Fruit fly (Drosophila melanogaster) whole organism, embryonic: Measurements from ENCODE around the gene AP-1mu.
A peak's percentile ranks its signal among the peaks of the same experiment; 100 is the strongest.

ENCODE experiments used
- Aef1 ChIP-seq: fragments of 200-800 bp; sonication (Bioruptor generic); IDR thresholded peaks from 3 replicates; pipeline ENCODE4 v1.3.6; 2022; ENCODE audit warnings: missing biosample characterization, missing genetic modification characterization
- B-H2 ChIP-seq: fragments of 200-800 bp; sonication (Bioruptor generic); optimal IDR thresholded peaks from 2 replicates; lab custom pipeline; 2018; ENCODE audit warnings: missing biosample characterization, mild to moderate bottlenecking, missing genetic modification characterization
- CG11723 ChIP-seq: fragments of 200-800 bp; sonication (Bioruptor generic); optimal IDR thresholded peaks from 2 replicates; lab custom pipeline; 2017; ENCODE audit warnings: missing biosample characterization, mild to moderate bottlenecking, missing genetic modification characterization
- CG13296 ChIP-seq: fragments of 200-800 bp; sonication (Bioruptor generic); optimal IDR thresholded peaks from 3 replicates; lab custom pipeline; 2018; ENCODE audit warnings: missing biosample characterization, mild to moderate bottlenecking, missing genetic modification characterization
- CG13775 ChIP-seq: fragments of 200-800 bp; sonication (Bioruptor generic); optimal IDR thresholded peaks from 3 replicates; lab custom pipeline; 2017; ENCODE audit warnings: missing biosample characterization, mild to moderate bottlenecking, missing genetic modification characterization
- CG16863 ChIP-seq: fragments of 200-800 bp; sonication (Bioruptor generic); optimal IDR thresholded peaks from 3 replicates; lab custom pipeline; 2016; ENCODE audit warnings: missing biosample characterization, missing genetic modification characterization
- CG17359 ChIP-seq: fragments of 200-800 bp; sonication (Bioruptor generic); optimal IDR thresholded peaks from 3 replicates; lab custom pipeline; 2018; ENCODE audit warnings: missing biosample characterization, mild to moderate bottlenecking, missing genetic modification characterization, moderate library complexity
- CG18764 ChIP-seq: fragments of 200-800 bp; sonication (Bioruptor generic); optimal IDR thresholded peaks from 3 replicates; lab custom pipeline; 2016; ENCODE audit warnings: missing biosample characterization, missing genetic modification characterization
- CG30403 ChIP-seq: fragments of 200-800 bp; sonication (Bioruptor generic); optimal IDR thresholded peaks from 3 replicates; lab custom pipeline; 2016; ENCODE audit warnings: missing biosample characterization, missing genetic modification characterization
- CG31365 ChIP-seq: fragments of 200-800 bp; sonication (Bioruptor generic); optimal IDR thresholded peaks from 2 replicates; lab custom pipeline; 2018; ENCODE audit warnings: missing biosample characterization, mild to moderate bottlenecking, missing genetic modification characterization
- CG31441 ChIP-seq: fragments of 200-800 bp; sonication (Bioruptor generic); IDR thresholded peaks from 2 replicates; pipeline ENCODE4 v1.3.6; 2022; ENCODE audit warnings: missing biosample characterization, missing genetic modification characterization
- CG32772 ChIP-seq: fragments of 200-800 bp; sonication (Bioruptor generic); IDR thresholded peaks from 2 replicates; pipeline ENCODE4 v1.3.6; 2022; ENCODE audit warnings: missing biosample characterization, missing genetic modification characterization
- CG33557 ChIP-seq: fragments of 200-800 bp; sonication (Bioruptor generic); optimal IDR thresholded peaks from 2 replicates; lab custom pipeline; 2019; ENCODE audit warnings: missing biosample characterization, mild to moderate bottlenecking, missing genetic modification characterization, moderate library complexity
- CG3726 ChIP-seq: fragments of 200-800 bp; sonication (Bioruptor generic); IDR thresholded peaks from 3 replicates; pipeline ENCODE4, ENCODE4 v1.3.6; 2022; ENCODE audit warnings: missing biosample characterization, missing genetic modification characterization
- CG4360 ChIP-seq: fragments of 200-800 bp; sonication (Bioruptor generic); IDR thresholded peaks from 2 replicates; pipeline ENCODE4 v1.3.6; 2022; ENCODE audit warnings: missing biosample characterization, missing genetic modification characterization
- CG4424 ChIP-seq: fragments of 200-800 bp; sonication (Bioruptor generic); optimal IDR thresholded peaks from 3 replicates; lab custom pipeline; 2016; ENCODE audit warnings: missing biosample characterization, missing genetic modification characterization
- CG6272 ChIP-seq: fragments of 200-800 bp; sonication (Bioruptor generic); IDR thresholded peaks from 2 replicates; pipeline ENCODE4 v1.3.6; 2022; ENCODE audit warnings: missing biosample characterization, missing genetic modification characterization
- CG6689 ChIP-seq: fragments of 200-800 bp; sonication (Bioruptor generic); IDR thresholded peaks from 2 replicates; pipeline ENCODE4 v1.3.6; 2022; ENCODE audit warnings: missing biosample characterization, missing genetic modification characterization
- CG7372 ChIP-seq: fragments of 200-800 bp; sonication (Bioruptor generic); IDR thresholded peaks from 2 replicates; pipeline ENCODE4 v1.3.6; 2022; ENCODE audit warnings: missing biosample characterization, missing genetic modification characterization
- CG7745 ChIP-seq: fragments of 200-800 bp; sonication (Bioruptor generic); optimal IDR thresholded peaks from 2 replicates; lab custom pipeline; 2018; ENCODE audit warnings: missing biosample characterization, mild to moderate bottlenecking, missing genetic modification characterization, moderate library complexity
- D ChIP-seq, 2 experiments: fragments of 200-800 bp in 1 of 2; fragments of >200 bp in 1 of 2; sonication (Bioruptor generic) in 1 of 2; optimal IDR thresholded peaks; 2 replicates in 1 of 2; 3 replicates in 1 of 2; lab custom pipeline; 2017; ENCODE audit warnings: mild to moderate bottlenecking in 1 of 2, missing biosample characterization in 1 of 2, missing genetic modification characterization in 1 of 2, missing genetic modification reagents in 1 of 2
- Dref ChIP-seq: fragments of 200-800 bp; sonication (Bioruptor generic); IDR thresholded peaks from 2 replicates; pipeline ENCODE4 v1.3.6; 2022; ENCODE audit warnings: missing biosample characterization, missing genetic modification characterization
- Elba2 ChIP-seq: fragments of 200-800 bp; sonication (Bioruptor generic); optimal IDR thresholded peaks from 3 replicates; lab custom pipeline; 2016; ENCODE audit warnings: missing biosample characterization, missing genetic modification characterization
- H2.0 ChIP-seq: fragments of 200-800 bp; sonication (Bioruptor generic); IDR thresholded peaks from 2 replicates; pipeline ENCODE4 v1.3.6; 2022; ENCODE audit warnings: missing biosample characterization, missing genetic modification characterization
- Hr51 ChIP-seq, 2 experiments: fragments of 200-800 bp; sonication (Bioruptor generic); optimal IDR thresholded peaks; 2 replicates in 1 of 2; 3 replicates in 1 of 2; lab custom pipeline; 2016 to 2018; ENCODE audit warnings: missing biosample characterization in 2 of 2, missing genetic modification characterization in 2 of 2, mild to moderate bottlenecking in 1 of 2, moderate library complexity in 1 of 2
- Lhr ChIP-seq: fragments of 200-800 bp; sonication (Bioruptor generic); optimal IDR thresholded peaks from 3 replicates; lab custom pipeline; 2017; ENCODE audit warnings: mild to moderate bottlenecking, missing biosample characterization, missing genetic modification reagents, missing genetic modification characterization
- Med ChIP-seq: fragments of 200-800 bp; sonication (Bioruptor generic); peaks from one replicate; lab custom pipeline; 2016; ENCODE audit warnings: missing biosample characterization, missing genetic modification characterization, mild to moderate bottlenecking, inconsistent platforms, moderate library complexity
- Mrtf ChIP-seq: fragments of 200-800 bp; sonication (Bioruptor generic); IDR thresholded peaks from 3 replicates; pipeline ENCODE4 v1.3.6; 2022; ENCODE audit warnings: missing biosample characterization, missing genetic modification characterization
- Neu2 ChIP-seq: fragments of 200-800 bp; sonication (Bioruptor generic); optimal IDR thresholded peaks from 3 replicates; lab custom pipeline; 2016; ENCODE audit warnings: missing biosample characterization, missing genetic modification characterization, borderline replicate concordance
- Sox100B ChIP-seq: fragments of 200-800 bp; sonication (Bioruptor generic); optimal IDR thresholded peaks from 3 replicates; lab custom pipeline; 2018; ENCODE audit warnings: missing biosample characterization, mild to moderate bottlenecking, missing genetic modification characterization
- Sox102F ChIP-seq: fragments of 200-800 bp; sonication (Bioruptor generic); optimal IDR thresholded peaks from 2 replicates; lab custom pipeline; 2018; ENCODE audit warnings: missing biosample characterization, mild to moderate bottlenecking, missing genetic modification characterization, moderate library complexity
- Taf1 ChIP-seq: fragments of 200-800 bp; sonication (Bioruptor generic); IDR thresholded peaks from 2 replicates; pipeline ENCODE4 v1.3.6; 2022; ENCODE audit warnings: missing biosample characterization, missing genetic modification characterization
- cato ChIP-seq: fragments of 200-800 bp; sonication (Bioruptor generic); optimal IDR thresholded peaks from 2 replicates; lab custom pipeline; 2016; ENCODE audit warnings: missing biosample characterization, missing genetic modification characterization, borderline replicate concordance
- croc ChIP-seq: fragments of 200-800 bp; sonication (Bioruptor generic); conservative IDR thresholded peaks from 3 replicates; pipeline ENCODE4 v1.3.6; 2022; ENCODE audit warnings: missing biosample characterization, missing genetic modification characterization
- gro ChIP-seq: fragments of 200-800 bp; sonication (Bioruptor generic); optimal IDR thresholded peaks from 2 replicates; lab custom pipeline; 2016; ENCODE audit warnings: missing biosample characterization, missing genetic modification characterization
- gsb ChIP-seq: fragments of 200-800 bp; sonication (Bioruptor generic); IDR thresholded peaks from 2 replicates; pipeline ENCODE4 v1.3.6; 2022; ENCODE audit warnings: missing biosample characterization, missing genetic modification characterization
- gt ChIP-seq: fragments of 200-800 bp; sonication (Bioruptor generic); IDR thresholded peaks from 2 replicates; pipeline ENCODE4 v1.3.6; 2022; ENCODE audit warnings: missing biosample characterization, missing genetic modification characterization
- h ChIP-seq: fragments of >200 bp; optimal IDR thresholded peaks from 2 replicates; lab custom pipeline; 2017
- hb ChIP-seq: fragments of 200-800 bp; sonication (Bioruptor generic); IDR thresholded peaks from 3 replicates; pipeline ENCODE4 v1.3.6; 2022; ENCODE audit warnings: missing biosample characterization, missing genetic modification characterization; ENCODE audit not compliant: partially characterized antibody
- lilli ChIP-seq: fragments of 200-800 bp; sonication (Bioruptor generic); optimal IDR thresholded peaks from 3 replicates; lab custom pipeline; 2016; ENCODE audit warnings: missing biosample characterization, missing genetic modification characterization
- nau ChIP-seq: fragments of 200-800 bp; sonication (Bioruptor generic); optimal IDR thresholded peaks from 3 replicates; lab custom pipeline; 2017; ENCODE audit warnings: missing biosample characterization, mild to moderate bottlenecking, missing genetic modification characterization, missing genetic modification reagents
- oc ChIP-seq: fragments of 200-800 bp; sonication (Bioruptor generic); optimal IDR thresholded peaks from 2 replicates; lab custom pipeline; 2018; ENCODE audit warnings: missing biosample characterization, mild to moderate bottlenecking, missing genetic modification characterization, moderate library complexity
- pnt ChIP-seq: fragments of 200-800 bp; sonication (Bioruptor generic); optimal IDR thresholded peaks from 3 replicates; lab custom pipeline; 2016; ENCODE audit warnings: missing biosample characterization, missing genetic modification characterization
- salm ChIP-seq: fragments of 200-800 bp; sonication (Bioruptor generic); optimal IDR thresholded peaks from 2 replicates; lab custom pipeline; 2018; ENCODE audit warnings: missing biosample characterization, mild to moderate bottlenecking, missing genetic modification characterization
- tll ChIP-seq, 2 experiments: fragments of 200-800 bp in 1 of 2; fragments of >200 bp in 1 of 2; sonication (Bioruptor generic) in 1 of 2; optimal IDR thresholded peaks; 2 replicates each; lab custom pipeline; 2017 to 2019; ENCODE audit warnings: missing biosample characterization in 2 of 2, missing genetic modification characterization in 2 of 2, mild to moderate bottlenecking in 1 of 2, moderate library complexity in 1 of 2
- z ChIP-seq: fragments of 200-800 bp; sonication (Bioruptor generic); IDR thresholded peaks from 3 replicates; pipeline ENCODE4 v1.3.6; 2022; ENCODE audit warnings: missing biosample characterization, missing genetic modification characterization
- zfh1 ChIP-seq: fragments of 200-800 bp; sonication (Bioruptor generic); IDR thresholded peaks from 3 replicates; pipeline ENCODE4 v1.3.6; 2022; ENCODE audit warnings: missing biosample characterization, missing genetic modification characterization

Gene AP-1mu

dm6 chr3R:9533181-9534124 is 25.9 kb downstream of the AP-1mu start (continued):
- TF ChIP-seq CG6689 (GFP tag; lab: Robert Waterston, UW), result peak; percentile 94
- peak; percentile 90 for TF ChIP-seq CG16863
- TF ChIP-seq oc, result peak; percentile 62
- TF ChIP-seq CG6272 (GFP tag; lab: Robert Waterston, UW), result peak; percentile 82
- TF ChIP-seq D (optimal IDR thresholded peaks at IDR 0.05; lab: Kevin White, UChicago), result no peak
- peak; percentile 98 for TF ChIP-seq D (GFP tag; optimal IDR thresholded peaks at IDR 0.05; lab: Kevin White, UChicago)
- TF ChIP-seq B-H2 (GFP tag; lab: Kevin White, UChicago), result peak; percentile 94
- peak; percentile 96 for TF ChIP-seq lilli (GFP tag; lab: Kevin White, UChicago)
- peak; percentile 83; the same call in 2 of the 3 replicates for TF ChIP-seq Mrtf
- peak; percentile 62; the same call in 1 of the 3 replicates for TF ChIP-seq CG3726 (GFP tag; lab: Robert Waterston, UW)
- peak; percentile 92 for TF ChIP-seq gro (GFP tag; lab: Kevin White, UChicago)
- peak; percentile 98 for TF ChIP-seq CG4424 (GFP tag; lab: Kevin White, UChicago)
- TF ChIP-seq pnt (GFP tag; lab: Kevin White, UChicago), result peak; percentile 91
- TF ChIP-seq Lhr, result peak; percentile 81
- no peak for TF ChIP-seq hb (GFP tag; lab: Robert Waterston, UW)
- peak; percentile 84 for TF ChIP-seq CG33557 (GFP tag; lab: Kevin White, UChicago)
- peak; percentile 91 for TF ChIP-seq salm (tag; lab: Kevin White, UChicago)
- TF ChIP-seq Sox100B, result peak; percentile 99
- TF ChIP-seq Elba2 (GFP tag; lab: Kevin White, UChicago), result peak; percentile 62
- no peak for TF ChIP-seq Dref (GFP tag; lab: Robert Waterston, UW)
- TF ChIP-seq croc (GFP tag; lab: Robert Waterston, UW), result peak; percentile 85
- peak; percentile 85 for TF ChIP-seq CG32772 (GFP tag; lab: Robert Waterston, UW)
- TF ChIP-seq tll (GFP tag; optimal IDR thresholded peaks at IDR 0.05; lab: Kevin White, UChicago), result peak in 1 of 2 experiments; percentile 38
- TF ChIP-seq H2.0 (GFP tag; lab: Robert Waterston, UW), result peak; percentile 69
- TF ChIP-seq gt, result peak; percentile 48; the same call in 1 of the 2 replicates
- peak; percentile 93 for TF ChIP-seq CG17359 (tag; lab: Kevin White, UChicago)
- TF ChIP-seq Taf1 (GFP tag; lab: Robert Waterston, UW), result peak; percentile 85
- TF ChIP-seq h (lab: Kevin White, UChicago), result no peak
- TF ChIP-seq z (GFP tag; lab: Robert Waterston, UW), result 0 out of 3 replicates have a peak, but pooled peaks have one; percentile 5
- peak; percentile 87 for TF ChIP-seq cato (GFP tag; lab: Kevin White, UChicago)
- TF ChIP-seq CG31441, result peak; percentile 96
- 0 out of 2 replicates have a peak, but pooled peaks have one; percentile 41 for TF ChIP-seq CG4360 (GFP tag; lab: Robert Waterston, UW)
- TF ChIP-seq CG7745 (tag; lab: Kevin White, UChicago), result no peak
- TF ChIP-seq CG11723, result peak; percentile 96
- peak; percentile 84 for TF ChIP-seq Aef1 (GFP tag; lab: Robert Waterston, UW)
- TF ChIP-seq Hr51 (GFP tag; optimal IDR thresholded peaks at IDR 0.05; lab: Kevin White, UChicago), result peak; percentile 91 to 98
- peak; percentile 97 for TF ChIP-seq CG13775 (GFP tag; lab: Kevin White, UChicago)
- peak; percentile 82 for TF ChIP-seq Neu2
- peak; percentile 83 for TF ChIP-seq zfh1 (GFP tag; lab: Robert Waterston, UW)
- peak; percentile 74 for TF ChIP-seq CG31365
- TF ChIP-seq CG13296 (GFP tag; lab: Kevin White, UChicago), result peak; percentile 98
- peak; percentile 98 for TF ChIP-seq nau
- TF ChIP-seq Med (GFP tag; lab: Kevin White, UChicago), result peak; percentile 97
- TF ChIP-seq CG7372 (GFP tag; lab: Robert Waterston, UW), result peak; percentile 92
- peak; percentile 90 for TF ChIP-seq gsb
- TF ChIP-seq CG18764, result peak; percentile 93
- peak; percentile 96 for TF ChIP-seq Sox102F (GFP tag; lab: Kevin White, UChicago)
- TF ChIP-seq CG30403 (GFP tag; lab: Kevin White, UChicago), result peak; percentile 99
